Worm (Caenorhabditis elegans): ENCODE data around the gene ZK829.1.

Gene ZK829.1

ce11 chrIV:11952612-11953299, 10.5 kb upstream of the ZK829.1 start, which contains the start of gene gdh-1:
Gene gdh-1, plus strand, starts transcription at chrIV:11953249.
- TF ChIP-seq crh-2 (tag; optimal IDR thresholded peaks at IDR 0.05) (peak; percentile 59), F13H6.1 (tag; optimal IDR thresholded peaks at IDR 0.05) (peak; percentile 48), nhr-237 (tag; optimal IDR thresholded peaks at IDR 0.05) (no peak), ama-1 (optimal IDR thresholded peaks at IDR 0.05) (peak; percentile 56), nhr-25 (tag; optimal IDR thresholded peaks at IDR 0.05) (peak; percentile 73), lin-13 (GFP tag; optimal IDR thresholded peaks at IDR 0.05) (peak; percentile 59), dmd-4 (tag; optimal IDR thresholded peaks at IDR 0.05) (no peak), C34F6.9 (tag; optimal IDR thresholded peaks at IDR 0.05) (peak; percentile 52), ZK546.5 (tag; optimal IDR thresholded peaks at IDR 0.05) (no peak), blmp-1 (tag; optimal IDR thresholded peaks at IDR 0.05; ENCODE audit: insufficient read depth) (peak; percentile 44), unc-55 (GFP tag; optimal IDR thresholded peaks at IDR 0.05) (peak; percentile 35), mdl-1 (tag; optimal IDR thresholded peaks at IDR 0.05) (peak in 1 of 2 experiments; percentile 5), lsy-2 (tag; optimal IDR thresholded peaks at IDR 0.05) (peak; percentile 16), unc-62 (GFP tag; optimal IDR thresholded peaks at IDR 0.05) (no peak), sma-3 (GFP tag; optimal IDR thresholded peaks at IDR 0.05) (peak; percentile 24), sma-9 (GFP tag; optimal IDR thresholded peaks at IDR 0.05) (peak; percentile 47), sma-9 (tag; optimal IDR thresholded peaks at IDR 0.05) (no peak), nhr-129 (tag; optimal IDR thresholded peaks at IDR 0.05) (peak; percentile 75), gmeb-1 (tag; optimal IDR thresholded peaks at IDR 0.05) (peak; percentile 33), fos-1 (tag; optimal IDR thresholded peaks at IDR 0.05) (peak; percentile 50)

DNA sequence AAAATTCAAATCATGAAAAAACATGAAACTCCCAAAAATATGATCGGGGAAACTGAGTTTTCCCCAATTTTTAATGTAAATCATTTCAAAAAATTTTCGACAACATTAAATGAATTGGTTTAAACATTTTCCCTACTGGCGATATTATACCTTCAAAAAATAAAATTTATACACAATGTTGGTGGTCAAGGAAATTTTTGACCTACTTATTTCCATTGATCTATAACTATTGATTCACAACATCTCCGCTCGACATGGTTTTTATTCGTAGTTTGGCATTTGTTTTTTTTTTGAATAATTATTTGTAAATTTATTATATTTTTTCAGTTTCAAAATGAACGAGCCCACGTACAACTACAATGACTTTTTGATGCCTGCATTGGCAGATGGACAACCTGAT, 8.1 kb upstream of the ZK829.1 start, which contains the start of gene tbx-36:
tbx-36 (plus strand) TSS at position 301 of the 400 bp plus-strand sequence.
- TF ChIP-seq lin-39 (tag; optimal IDR thresholded peaks at IDR 0.05) (no peak), ZK546.5 (tag; optimal IDR thresholded peaks at IDR 0.05) (no peak), egl-27 (tag; optimal IDR thresholded peaks at IDR 0.05) (no peak), nhr-25 (tag; optimal IDR thresholded peaks at IDR 0.05) (no peak), nhr-12 (tag; optimal IDR thresholded peaks at IDR 0.05) (no peak), lin-11 (tag; optimal IDR thresholded peaks at IDR 0.05) (no peak), R02D3.7 (tag; optimal IDR thresholded peaks at IDR 0.05) (no peak), crh-2 (tag; optimal IDR thresholded peaks at IDR 0.05) (no peak), dmd-4 (tag; optimal IDR thresholded peaks at IDR 0.05) (no peak), nhr-129 (tag; optimal IDR thresholded peaks at IDR 0.05) (no peak), alr-1 (tag; optimal IDR thresholded peaks at IDR 0.05) (no peak), peb-1 (tag; optimal IDR thresholded peaks at IDR 0.05) (no peak), nhr-237 (tag; optimal IDR thresholded peaks at IDR 0.05) (no peak), lsy-2 (tag; optimal IDR thresholded peaks at IDR 0.05) (no peak), nhr-21 (tag; optimal IDR thresholded peaks at IDR 0.05) (no peak), ceh-82 (tag; optimal IDR thresholded peaks at IDR 0.05) (no peak)

ce11 chrIV:11949717-11950116, 7.5 kb upstream of the ZK829.1 start, which contains the start of gene hdl-1:
Gene hdl-1, minus strand, starts transcription at chrIV:11949817.
- no peak for TF ChIP-seq lin-13 (GFP tag; optimal IDR thresholded peaks at IDR 0.05)
- no peak for TF ChIP-seq nhr-237 (tag; optimal IDR thresholded peaks at IDR 0.05)
- no peak for TF ChIP-seq dmd-4 (tag; optimal IDR thresholded peaks at IDR 0.05)
- TF ChIP-seq blmp-1 (tag; optimal IDR thresholded peaks at IDR 0.05; ENCODE audit: insufficient read depth), result no peak
- TF ChIP-seq C34F6.9 (tag; optimal IDR thresholded peaks at IDR 0.05), result no peak
- no peak for TF ChIP-seq ztf-1 (GFP tag; conservative IDR thresholded peaks at IDR 0.05)
- TF ChIP-seq ama-1 (optimal IDR thresholded peaks at IDR 0.05), result no peak
- no peak for TF ChIP-seq mab-5 (tag; optimal IDR thresholded peaks at IDR 0.05)
- no peak for TF ChIP-seq lin-11 (tag; optimal IDR thresholded peaks at IDR 0.05)
- no peak for TF ChIP-seq R02D3.7 (tag; optimal IDR thresholded peaks at IDR 0.05)
- TF ChIP-seq nhr-25 (tag; optimal IDR thresholded peaks at IDR 0.05), result no peak
- TF ChIP-seq alr-1 (tag; optimal IDR thresholded peaks at IDR 0.05), result no peak

DNA sequence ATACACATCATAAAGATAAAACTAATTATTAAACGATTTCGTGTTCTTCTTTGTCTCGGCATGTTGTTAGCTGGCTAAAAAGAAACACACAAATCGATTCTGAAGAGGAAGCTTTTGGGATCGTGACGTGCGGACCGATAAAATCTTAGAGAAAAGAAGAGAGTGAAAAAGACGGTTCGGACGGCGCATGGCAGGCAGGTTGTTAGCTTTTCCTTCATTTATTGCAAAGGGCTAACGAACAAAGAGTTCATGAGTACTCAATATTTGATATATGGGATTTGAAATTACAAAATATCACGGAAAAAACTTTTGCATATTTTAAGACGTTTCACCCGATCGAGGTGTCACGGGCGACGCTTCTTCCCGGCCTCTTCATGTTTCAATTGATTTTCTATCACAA, 3.4 kb upstream of the ZK829.1 start, which contains the start of gene ZK829.3:
ZK829.3 (minus strand) TSS at position 101 of the 400 bp plus-strand sequence.
- no peak for TF ChIP-seq mab-5 (tag; optimal IDR thresholded peaks at IDR 0.05)
- no peak for TF ChIP-seq F13H6.1 (tag; optimal IDR thresholded peaks at IDR 0.05)
- TF ChIP-seq C34F6.9 (tag; optimal IDR thresholded peaks at IDR 0.05), result no peak
- TF ChIP-seq unc-55 (GFP tag; optimal IDR thresholded peaks at IDR 0.05), result no peak
- no peak for TF ChIP-seq elt-3 (tag; optimal IDR thresholded peaks at IDR 0.05)
- no peak for TF ChIP-seq nhr-23 (tag; optimal IDR thresholded peaks at IDR 0.05)
- TF ChIP-seq lin-39 (tag; optimal IDR thresholded peaks at IDR 0.05), result no peak
- TF ChIP-seq mbf-1 (tag; optimal IDR thresholded peaks at IDR 0.05), result no peak
- no peak for TF ChIP-seq nhr-129 (tag; optimal IDR thresholded peaks at IDR 0.05)
- TF ChIP-seq lsy-2 (tag; optimal IDR thresholded peaks at IDR 0.05), result no peak
- TF ChIP-seq ZK546.5 (tag; optimal IDR thresholded peaks at IDR 0.05), result no peak
- TF ChIP-seq lin-11 (tag; optimal IDR thresholded peaks at IDR 0.05), result no peak
- TF ChIP-seq nhr-11 (tag; optimal IDR thresholded peaks at IDR 0.05), result no peak
- no peak for TF ChIP-seq Y55F3AM.14 (GFP tag; optimal IDR thresholded peaks at IDR 0.05)
- no peak for TF ChIP-seq nhr-6 (tag; optimal IDR thresholded peaks at IDR 0.05)
